Worm (Caenorhabditis elegans) whole organism, L2 larva: ENCODE data around the gene nspe-5.

Source experiments
- egl-27 ChIP-seq: sonication (generic microtip); optimal IDR thresholded peaks from 3 replicates; lab custom pipeline; 2017; ENCODE audit warnings: missing biosample characterization, missing genetic modification reagents, missing genetic modification characterization
- elt-1 ChIP-seq: fragments of 150-350 bp; optimal IDR thresholded peaks from 2 replicates; lab custom pipeline; 2014; ENCODE audit warnings: missing biosample characterization, missing genetic modification characterization
- gmeb-1 ChIP-seq: fragments of 150-350 bp; optimal IDR thresholded peaks from 2 replicates; lab custom pipeline; 2014; ENCODE audit warnings: missing biosample characterization, missing genetic modification characterization
- lin-13 ChIP-seq: fragments of 150-350 bp; optimal IDR thresholded peaks from 2 replicates; lab custom pipeline; 2014; ENCODE audit warnings: missing biosample characterization, missing genetic modification reagents, missing genetic modification characterization
- mab-5 ChIP-seq: fragments of 150-350 bp; optimal IDR thresholded peaks from 2 replicates; lab custom pipeline; 2014; ENCODE audit warnings: missing biosample characterization, missing genetic modification characterization
- mbf-1 ChIP-seq: sonication (generic microtip); optimal IDR thresholded peaks from 2 replicates; lab custom pipeline; 2017; ENCODE audit warnings: missing biosample characterization, missing genetic modification characterization
- zag-1 ChIP-seq: fragments of 150-350 bp; optimal IDR thresholded peaks from 2 replicates; lab custom pipeline; 2014; ENCODE audit warnings: missing biosample characterization, missing genetic modification characterization

- TF ChIP-seq egl-27 (no peak), lin-13 (GFP tag; lab: Kevin White, UChicago) (no peak), gmeb-1 (no peak), zag-1 (tag; lab: Kevin White, UChicago) (no peak), mbf-1 (no peak), elt-1 (tag; lab: Kevin White, UChicago) (no peak), mab-5 (tag; lab: Kevin White, UChicago) (no peak)
Measured at ce11 chrII:12666042-12666441, 37.4 kb downstream of the nspe-5 start.
